Worm (Caenorhabditis elegans) whole organism, young adult: ENCODE results near the gene rpc-2.

ENCODE experiments used
- B0336.3 ChIP-seq: fragments of 200-800 bp; sonication (Bioruptor generic); IDR thresholded peaks from 2 replicates; pipeline ENCODE4 v1.3.6; 2022; ENCODE audit warnings: missing genetic modification characterization, missing compliant biosample characterization
- C06A6.2 ChIP-seq: fragments of 200-800 bp; sonication (Bioruptor generic); conservative IDR thresholded peaks from 2 replicates; pipeline ENCODE4 v1.3.6; 2022; ENCODE audit warnings: missing genetic modification characterization, missing compliant biosample characterization
- D2030.7 ChIP-seq: fragments of 200-800 bp; sonication (Bioruptor generic); IDR thresholded peaks from 2 replicates; pipeline ENCODE4 v1.3.6; 2022; ENCODE audit warnings: missing genetic modification reagents, missing genetic modification characterization, missing compliant biosample characterization
- F22D6.2 ChIP-seq: sonication (generic microtip); optimal IDR thresholded peaks from 2 replicates; lab custom pipeline; 2016; ENCODE audit warnings: mild to moderate bottlenecking, missing genetic modification characterization, missing compliant biosample characterization
- F33H1.4 ChIP-seq: fragments of 200-800 bp; sonication (Bioruptor generic); IDR thresholded peaks from 2 replicates; pipeline ENCODE4 v1.3.6; 2022; ENCODE audit warnings: missing genetic modification reagents, missing genetic modification characterization, missing compliant biosample characterization
- F37B4.10 ChIP-seq: fragments of 200-800 bp; sonication (Bioruptor generic); IDR thresholded peaks from 2 replicates; pipeline ENCODE4 v1.3.6; 2022; ENCODE audit warnings: missing genetic modification characterization, missing compliant biosample characterization
- F39B2.1 ChIP-seq: fragments of 200-800 bp; sonication (Bioruptor generic); IDR thresholded peaks from 2 replicates; pipeline ENCODE4 v1.3.6; 2022; ENCODE audit warnings: missing genetic modification reagents, missing genetic modification characterization, missing compliant biosample characterization
- F57A8.1 ChIP-seq: fragments of 200-800 bp; sonication (Bioruptor generic); optimal IDR thresholded peaks from 2 replicates; lab custom pipeline; 2018; ENCODE audit warnings: mild to moderate bottlenecking, missing genetic modification characterization, moderate library complexity, missing compliant biosample characterization
- K11D2.4 ChIP-seq: fragments of 200-800 bp; sonication (Bioruptor generic); IDR thresholded peaks from 2 replicates; pipeline ENCODE4 v1.3.6; 2022; ENCODE audit warnings: missing genetic modification reagents, missing genetic modification characterization, missing compliant biosample characterization
- T07F8.4 ChIP-seq: sonication (generic microtip); optimal IDR thresholded peaks from 2 replicates; lab custom pipeline; 2016; ENCODE audit warnings: mild to moderate bottlenecking, missing genetic modification characterization, moderate library complexity, missing compliant biosample characterization
- Y53F4B.3 ChIP-seq: fragments of 200-800 bp; sonication (Bioruptor generic); IDR thresholded peaks from 2 replicates; pipeline ENCODE4 v1.3.6; 2022; ENCODE audit warnings: missing genetic modification reagents, missing genetic modification characterization, missing compliant biosample characterization
- Y56A3A.18 ChIP-seq: fragments of 200-800 bp; sonication (Bioruptor generic); IDR thresholded peaks from 2 replicates; pipeline ENCODE4 v1.3.6; 2022; ENCODE audit warnings: missing genetic modification reagents, missing genetic modification characterization, missing compliant biosample characterization
- Y79H2A.3 ChIP-seq: fragments of 200-800 bp; sonication (Bioruptor generic); conservative IDR thresholded peaks from 2 replicates; pipeline ENCODE4 v1.3.6; 2022; ENCODE audit warnings: missing genetic modification reagents, missing genetic modification characterization, missing compliant biosample characterization
- ZK185.1 ChIP-seq: sonication (generic microtip); optimal IDR thresholded peaks from 2 replicates; lab custom pipeline; 2016; ENCODE audit warnings: mild to moderate bottlenecking, missing genetic modification characterization, missing compliant biosample characterization; ENCODE audit not compliant: poor library complexity, severe bottlenecking
- atf-7 ChIP-seq: sonication (generic microtip); optimal IDR thresholded peaks from 2 replicates; lab custom pipeline; 2017; ENCODE audit warnings: mild to moderate bottlenecking, missing genetic modification characterization, missing compliant biosample characterization
- athp-1 ChIP-seq: sonication (generic microtip); optimal IDR thresholded peaks from 2 replicates; lab custom pipeline; 2017; ENCODE audit warnings: mild to moderate bottlenecking, missing genetic modification characterization, missing compliant biosample characterization
- attf-3 ChIP-seq: fragments of 200-800 bp; sonication (Bioruptor generic); conservative IDR thresholded peaks from 2 replicates; pipeline ENCODE4 v1.3.6; 2022; ENCODE audit warnings: missing genetic modification reagents, missing genetic modification characterization, missing compliant biosample characterization
- attf-5 ChIP-seq: fragments of 200-800 bp; sonication (Bioruptor generic); optimal IDR thresholded peaks from 2 replicates; lab custom pipeline; 2018; ENCODE audit warnings: mild to moderate bottlenecking, missing genetic modification characterization, missing compliant biosample characterization
- bed-2 ChIP-seq: fragments of 200-800 bp; sonication (Bioruptor generic); IDR thresholded peaks from 2 replicates; pipeline ENCODE4 v1.3.6; 2022; ENCODE audit warnings: missing genetic modification reagents, missing genetic modification characterization, missing compliant biosample characterization
- cebp-1 ChIP-seq, 2 experiments: fragments of 200-800 bp in 1 of 2; sonication (Bioruptor generic) in 1 of 2; sonication (generic microtip) in 1 of 2; IDR thresholded peaks in 1 of 2; optimal IDR thresholded peaks in 1 of 2; 2 replicates each; pipeline versions ENCODE4 v1.3.6 to Lab custom; 2017 to 2022; ENCODE audit warnings: missing compliant biosample characterization in 2 of 2, missing genetic modification characterization in 2 of 2, mild to moderate bottlenecking in 1 of 2, missing genetic modification reagents in 1 of 2, moderate library complexity in 1 of 2
- cebp-2 ChIP-seq: fragments of 200-800 bp; sonication (Bioruptor generic); IDR thresholded peaks from 2 replicates; pipeline ENCODE4 v1.3.6; 2022; ENCODE audit warnings: missing genetic modification characterization, missing compliant biosample characterization
- ceh-100 ChIP-seq: fragments of 200-800 bp; sonication (Bioruptor generic); IDR thresholded peaks from 2 replicates; pipeline ENCODE4 v1.3.6; 2022; ENCODE audit warnings: missing genetic modification reagents, missing genetic modification characterization, missing compliant biosample characterization
- ceh-27 ChIP-seq: fragments of 200-800 bp; sonication (Bioruptor generic); optimal IDR thresholded peaks from 2 replicates; lab custom pipeline; 2018; ENCODE audit warnings: mild to moderate bottlenecking, missing genetic modification characterization, moderate library complexity, missing compliant biosample characterization
- ceh-58 ChIP-seq: fragments of 200-800 bp; sonication (Bioruptor generic); IDR thresholded peaks from 2 replicates; pipeline ENCODE4 v1.3.6; 2022; ENCODE audit warnings: missing genetic modification characterization, missing compliant biosample characterization
- dox-1 ChIP-seq: fragments of 200-800 bp; sonication (Bioruptor generic); IDR thresholded peaks from 2 replicates; pipeline ENCODE4 v1.3.6; 2022; ENCODE audit warnings: missing genetic modification reagents, missing genetic modification characterization, missing compliant biosample characterization
- ekl-4 ChIP-seq: fragments of 200-800 bp; sonication (Bioruptor generic); IDR thresholded peaks from 2 replicates; pipeline ENCODE4 v1.3.6; 2022; ENCODE audit warnings: missing genetic modification reagents, missing genetic modification characterization, missing compliant biosample characterization
- hlh-12 ChIP-seq: sonication (generic microtip); optimal IDR thresholded peaks from 2 replicates; lab custom pipeline; 2016; ENCODE audit warnings: missing genetic modification characterization, missing compliant biosample characterization
- hmg-20 ChIP-seq: fragments of 200-800 bp; sonication (Bioruptor generic); IDR thresholded peaks from 2 replicates; pipeline ENCODE4 v1.3.6; 2022; ENCODE audit warnings: missing genetic modification reagents, missing genetic modification characterization, missing compliant biosample characterization
- hsf-1 ChIP-seq: fragments of 200-800 bp; sonication (Bioruptor generic); IDR thresholded peaks from 2 replicates; pipeline ENCODE4 v1.3.6; 2022; ENCODE audit warnings: missing genetic modification reagents, missing genetic modification characterization, missing compliant biosample characterization
- let-607 ChIP-seq, 2 experiments: fragments of 200-800 bp in 1 of 2; sonication (Bioruptor generic) in 1 of 2; sonication (generic microtip) in 1 of 2; optimal IDR thresholded peaks; 2 replicates each; lab custom pipeline; 2016 to 2018; ENCODE audit warnings: mild to moderate bottlenecking in 2 of 2, missing compliant biosample characterization in 2 of 2, missing genetic modification characterization in 2 of 2, moderate library complexity in 2 of 2, missing genotype in 1 of 2
- lin-40 ChIP-seq: sonication (generic microtip); optimal IDR thresholded peaks from 2 replicates; lab custom pipeline; 2016; ENCODE audit warnings: missing genetic modification characterization, mild to moderate bottlenecking, missing compliant biosample characterization, missing genotype, missing genetic modification reagents
- lin-54 ChIP-seq: fragments of 200-800 bp; sonication (Bioruptor generic); optimal IDR thresholded peaks from 2 replicates; lab custom pipeline; 2018; ENCODE audit warnings: mild to moderate bottlenecking, missing genetic modification characterization, missing compliant biosample characterization
- madf-6 ChIP-seq: fragments of 200-800 bp; sonication (Bioruptor generic); IDR thresholded peaks from 2 replicates; pipeline ENCODE4 v1.3.6; 2022; ENCODE audit warnings: missing genetic modification reagents, missing genetic modification characterization, missing compliant biosample characterization
- mxl-1 ChIP-seq: sonication (generic microtip); optimal IDR thresholded peaks from 2 replicates; lab custom pipeline; 2016; ENCODE audit warnings: missing genetic modification characterization, missing compliant biosample characterization
- nfya-1 ChIP-seq: sonication (generic microtip); optimal IDR thresholded peaks from 2 replicates; lab custom pipeline; 2017; ENCODE audit warnings: antibody characterized with exemption, missing compliant biosample characterization, missing genetic modification characterization, borderline replicate concordance; ENCODE audit not compliant: insufficient read depth
- nfya-2 ChIP-seq: fragments of 200-800 bp; sonication (Bioruptor generic); IDR thresholded peaks from 2 replicates; pipeline ENCODE4 v1.3.6; 2022; ENCODE audit warnings: missing genetic modification reagents, missing genetic modification characterization, missing compliant biosample characterization
- nfyb-1 ChIP-seq: fragments of 200-800 bp; sonication (Bioruptor generic); IDR thresholded peaks from 2 replicates; pipeline ENCODE4 v1.3.6; 2022; ENCODE audit warnings: missing genetic modification reagents, missing genetic modification characterization, missing compliant biosample characterization
- nhr-80 ChIP-seq: sonication (generic microtip); optimal IDR thresholded peaks from 2 replicates; lab custom pipeline; 2016; ENCODE audit warnings: missing genetic modification characterization, missing compliant biosample characterization
- rec-8 ChIP-seq, 2 experiments: sonication (generic microtip); optimal IDR thresholded peaks; 2 replicates each; lab custom pipeline; 2016; ENCODE audit warnings: mild to moderate bottlenecking in 2 of 2, missing genetic modification characterization in 2 of 2, missing genetic modification reagents in 2 of 2, missing genotype in 2 of 2, missing biosample characterization in 1 of 2, missing compliant biosample characterization in 1 of 2, moderate library complexity in 1 of 2
- repo-1 ChIP-seq: sonication (generic microtip); optimal IDR thresholded peaks from 2 replicates; lab custom pipeline; 2017; ENCODE audit warnings: mild to moderate bottlenecking, missing genetic modification characterization, missing compliant biosample characterization
- rpc-1 ChIP-seq, 2 experiments: fragments of 150-350 bp in 1 of 2; sonication (generic microtip) in 1 of 2; optimal IDR thresholded peaks; 2 replicates each; lab custom pipeline; 2014 to 2018; ENCODE audit warnings: missing biosample characterization in 1 of 2, missing genetic modification characterization in 1 of 2, missing genetic modification reagents in 1 of 2, missing genotype in 1 of 2
- somi-1 ChIP-seq: fragments of 200-800 bp; sonication (Bioruptor generic); optimal IDR thresholded peaks from 2 replicates; lab custom pipeline; 2018; ENCODE audit warnings: mild to moderate bottlenecking, missing genetic modification characterization, missing compliant biosample characterization
- tlf-1 ChIP-seq: fragments of 200-800 bp; sonication (Bioruptor generic); optimal IDR thresholded peaks from 2 replicates; lab custom pipeline; 2018; ENCODE audit warnings: mild to moderate bottlenecking, missing genetic modification characterization, missing compliant biosample characterization
- unc-62 ChIP-seq: fragments of 150-350 bp; optimal IDR thresholded peaks from 2 replicates; lab custom pipeline; 2014; ENCODE audit warnings: missing biosample characterization, missing genetic modification reagents, missing genetic modification characterization
- zfh-2 ChIP-seq: fragments of 200-800 bp; sonication (Bioruptor generic); conservative IDR thresholded peaks from 2 replicates; pipeline ENCODE4 v1.3.6; 2022; ENCODE audit warnings: missing genetic modification reagents, missing genetic modification characterization, missing compliant biosample characterization
- ztf-25 ChIP-seq: fragments of 200-800 bp; sonication (Bioruptor generic); IDR thresholded peaks from 2 replicates; pipeline ENCODE4 v1.3.6; 2022; ENCODE audit warnings: missing genetic modification reagents, missing genetic modification characterization, missing compliant biosample characterization

rpc-2 gene

DNA sequence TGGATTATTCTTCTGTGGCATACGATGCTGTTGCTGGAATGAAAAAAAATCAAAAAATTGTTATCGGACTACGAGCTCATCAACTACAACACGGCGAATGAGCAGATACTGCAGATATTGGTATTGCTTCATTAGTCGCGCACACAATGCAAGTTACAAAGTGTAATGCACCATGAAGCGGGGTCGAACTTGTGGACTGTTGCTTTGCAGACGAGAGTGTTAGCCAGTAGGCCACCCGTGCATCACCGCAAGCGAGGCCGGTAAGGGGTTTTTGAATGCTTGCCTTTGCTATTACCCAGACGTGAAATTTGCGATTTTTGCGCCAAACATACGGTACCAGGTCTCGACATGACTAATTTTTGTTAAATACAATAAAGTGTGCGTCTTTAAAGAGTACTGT, 44.8 kb downstream of the rpc-2 start (continued):
- TF ChIP-seq F37B4.10 (GFP tag; lab: Robert Waterston, UW) (0 out of 2 replicates have a peak, but pooled peaks have one; percentile 71), rec-8 (tag; optimal IDR thresholded peaks at IDR 0.05; lab: Kevin White, UChicago) (peak; percentile 77 to 91), mxl-1 (tag; lab: Kevin White, UChicago) (peak; percentile 73), let-607 (tag; optimal IDR thresholded peaks at IDR 0.05; lab: Kevin White, UChicago) (peak; percentile 50 to 70), Y53F4B.3 (GFP tag; lab: Robert Waterston, UW) (no peak), somi-1 (GFP tag; lab: Kevin White, UChicago) (peak; percentile 76), ceh-58 (GFP tag; lab: Robert Waterston, UW) (no peak), lin-40 (tag; lab: Kevin White, UChicago) (peak; percentile 80), ekl-4 (GFP tag; lab: Robert Waterston, UW) (peak; percentile 77; the same call in 1 of the 2 replicates), ceh-27 (GFP tag; lab: Kevin White, UChicago) (peak; percentile 82), C06A6.2 (GFP tag; lab: Robert Waterston, UW) (no peak), tlf-1 (GFP tag; lab: Kevin White, UChicago) (peak; percentile 74), F33H1.4 (GFP tag; lab: Robert Waterston, UW) (peak; percentile 70), zfh-2 (peak; percentile 51; the same call in 1 of the 2 replicates), nfyb-1 (GFP tag; lab: Robert Waterston, UW) (peak; percentile 94), nhr-80 (tag; lab: Kevin White, UChicago) (peak; percentile 50), bed-2 (0 out of 2 replicates have a peak, but pooled peaks have one; percentile 46), unc-62 (GFP tag; lab: Kevin White, UChicago) (no peak), K11D2.4 (GFP tag; lab: Robert Waterston, UW) (0 out of 2 replicates have a peak, but pooled peaks have one; percentile 49), madf-6 (peak; percentile 77), repo-1 (tag; lab: Kevin White, UChicago) (peak; percentile 88), Y79H2A.3 (GFP tag; lab: Robert Waterston, UW) (no peak), attf-5 (GFP tag; lab: Kevin White, UChicago) (peak; percentile 60), cebp-1 (GFP tag; IDR thresholded peaks at IDR 0.05; lab: Robert Waterston, UW) (0 out of 2 replicates have a peak, but pooled peaks have one; percentile 48), cebp-1 (tag; optimal IDR thresholded peaks at IDR 0.05; lab: Kevin White, UChicago) (peak; percentile 76), ceh-100 (GFP tag; lab: Robert Waterston, UW) (peak; percentile 54; the same call in 1 of the 2 replicates), F39B2.1 (GFP tag; lab: Robert Waterston, UW) (peak; percentile 69; the same call in 1 of the 2 replicates), lin-54 (peak; percentile 75), cebp-2 (GFP tag; lab: Robert Waterston, UW) (peak; percentile 91; the same call in 1 of the 2 replicates), hsf-1 (GFP tag; lab: Robert Waterston, UW) (peak; percentile 33; the same call in 1 of the 2 replicates), athp-1 (peak; percentile 93), ztf-25 (GFP tag; lab: Robert Waterston, UW) (no peak; the same call in 1 of the 2 replicates), ZK185.1 (peak; percentile 86), B0336.3 (GFP tag; lab: Robert Waterston, UW) (peak; percentile 73; the same call in 1 of the 2 replicates), Y56A3A.18 (GFP tag; lab: Robert Waterston, UW) (peak; percentile 92), nfya-1 (tag; lab: Kevin White, UChicago) (no peak), T07F8.4 (tag; lab: Kevin White, UChicago) (peak; percentile 87), F22D6.2 (tag; lab: Kevin White, UChicago) (peak; percentile 64), F57A8.1 (GFP tag; lab: Kevin White, UChicago) (peak; percentile 57), attf-3 (GFP tag; lab: Robert Waterston, UW) (peak; percentile 56; the same call in 1 of the 2 replicates), D2030.7 (GFP tag; lab: Robert Waterston, UW) (peak; percentile 70), dox-1 (peak; percentile 84), rpc-1 (optimal IDR thresholded peaks at IDR 0.05; lab: Kevin White, UChicago) (peak; percentile 77), rpc-1 (tag; optimal IDR thresholded peaks at IDR 0.05; lab: Kevin White, UChicago) (peak; percentile 89), hmg-20 (GFP tag; lab: Robert Waterston, UW) (peak; percentile 77; the same call in 1 of the 2 replicates), hlh-12 (tag; lab: Kevin White, UChicago) (no peak), atf-7 (tag; lab: Kevin White, UChicago) (peak; percentile 76), nfya-2 (GFP tag; lab: Robert Waterston, UW) (0 out of 2 replicates have a peak, but pooled peaks have one; percentile 67)
